Fruit fly (Drosophila melanogaster) whole organism, embryonic: Measurements from ENCODE around the gene ninaE.
A peak's percentile ranks its signal among the peaks of the same experiment; 100 is the strongest.

ENCODE experiments used
- B-H1 ChIP-seq: fragments of 200-800 bp; sonication (Bioruptor generic); IDR thresholded peaks from 3 replicates; pipeline ENCODE4 v1.3.6; 2022; ENCODE audit warnings: missing biosample characterization, missing genetic modification characterization
- CG1024 ChIP-seq: fragments of 200-800 bp; sonication (Bioruptor generic); IDR thresholded peaks from 2 replicates; pipeline ENCODE4 v1.3.6; 2022; ENCODE audit warnings: missing biosample characterization, missing genetic modification characterization
- CG13894 ChIP-seq: fragments of 200-800 bp; sonication (Bioruptor generic); optimal IDR thresholded peaks from 3 replicates; lab custom pipeline; 2018; ENCODE audit warnings: missing biosample characterization, mild to moderate bottlenecking, missing genetic modification characterization, moderate library complexity
- CG14965 ChIP-seq: fragments of 200-800 bp; sonication (Bioruptor generic); optimal IDR thresholded peaks from 2 replicates; lab custom pipeline; 2016; ENCODE audit warnings: missing biosample characterization, missing genetic modification characterization, borderline replicate concordance
- CG1603 ChIP-seq: fragments of 200-800 bp; sonication (Bioruptor generic); optimal IDR thresholded peaks from 2 replicates; lab custom pipeline; 2019; ENCODE audit warnings: missing biosample characterization, mild to moderate bottlenecking, missing genetic modification characterization, moderate library complexity
- CG17612 ChIP-seq: fragments of 200-800 bp; sonication (Bioruptor generic); IDR thresholded peaks from 2 replicates; pipeline ENCODE4 v1.3.6; 2022; ENCODE audit warnings: missing biosample characterization, missing genetic modification characterization
- CG17802 ChIP-seq: fragments of 200-800 bp; sonication (Bioruptor generic); optimal IDR thresholded peaks from 2 replicates; lab custom pipeline; 2018; ENCODE audit warnings: missing biosample characterization, mild to moderate bottlenecking, missing genetic modification characterization, moderate library complexity
- CG18476 ChIP-seq: fragments of 200-800 bp; sonication (Bioruptor generic); optimal IDR thresholded peaks from 2 replicates; lab custom pipeline; 2016; ENCODE audit warnings: missing biosample characterization, mild to moderate bottlenecking, missing genetic modification characterization
- CG18619 ChIP-seq: fragments of 200-800 bp; sonication (Bioruptor generic); optimal IDR thresholded peaks from 3 replicates; lab custom pipeline; 2017; ENCODE audit warnings: missing biosample characterization, mild to moderate bottlenecking, missing genetic modification characterization
- CG30403 ChIP-seq: fragments of 200-800 bp; sonication (Bioruptor generic); optimal IDR thresholded peaks from 3 replicates; lab custom pipeline; 2016; ENCODE audit warnings: missing biosample characterization, missing genetic modification characterization
- CG3838 ChIP-seq: fragments of 200-800 bp; sonication (Bioruptor generic); optimal IDR thresholded peaks from 3 replicates; lab custom pipeline; 2016; ENCODE audit warnings: missing biosample characterization, missing genetic modification characterization
- CG4617 ChIP-seq: fragments of 200-800 bp; sonication (Bioruptor generic); optimal IDR thresholded peaks from 3 replicates; lab custom pipeline; 2016; ENCODE audit warnings: missing biosample characterization, missing genetic modification characterization, borderline replicate concordance
- CG4820 ChIP-seq: fragments of 200-800 bp; sonication (Bioruptor generic); optimal IDR thresholded peaks from 3 replicates; lab custom pipeline; 2016; ENCODE audit warnings: missing biosample characterization, missing genetic modification characterization
- CG6765 ChIP-seq: fragments of 200-800 bp; sonication (Bioruptor generic); optimal IDR thresholded peaks from 3 replicates; lab custom pipeline; 2017; ENCODE audit warnings: missing biosample characterization, mild to moderate bottlenecking, missing genetic modification characterization
- CG9215 ChIP-seq: fragments of 200-800 bp; sonication (Bioruptor generic); IDR thresholded peaks from 2 replicates; pipeline ENCODE4 v1.3.6; 2022; ENCODE audit warnings: missing biosample characterization, missing genetic modification characterization
- CG9437 ChIP-seq: fragments of 200-800 bp; sonication (Bioruptor generic); optimal IDR thresholded peaks from 2 replicates; lab custom pipeline; 2018; ENCODE audit warnings: missing biosample characterization, mild to moderate bottlenecking, missing genetic modification characterization
- CG9932 ChIP-seq: fragments of 200-800 bp; sonication (Bioruptor generic); IDR thresholded peaks from 2 replicates; pipeline ENCODE4 v1.3.6; 2022; ENCODE audit warnings: missing biosample characterization, missing genetic modification characterization
- CoRest ChIP-seq: fragments of 200-800 bp; sonication (Bioruptor generic); optimal IDR thresholded peaks from 3 replicates; lab custom pipeline; 2018; ENCODE audit warnings: missing biosample characterization, mild to moderate bottlenecking, missing genetic modification characterization, moderate library complexity
- CrebB ChIP-seq: fragments of 200-800 bp; sonication (Bioruptor generic); optimal IDR thresholded peaks from 3 replicates; lab custom pipeline; 2018; ENCODE audit warnings: missing biosample characterization, mild to moderate bottlenecking, missing genetic modification characterization
- Dip3 ChIP-seq: fragments of 200-800 bp; sonication (Bioruptor generic); optimal IDR thresholded peaks from 3 replicates; lab custom pipeline; 2016; ENCODE audit warnings: missing biosample characterization, missing genetic modification characterization
- E2f2 ChIP-seq: fragments of 200-800 bp; sonication (Bioruptor generic); IDR thresholded peaks from 2 replicates; pipeline ENCODE4 v1.3.6; 2022; ENCODE audit warnings: missing biosample characterization, missing genetic modification characterization
- ERR ChIP-seq: fragments of 200-800 bp; sonication (Bioruptor generic); optimal IDR thresholded peaks from 2 replicates; lab custom pipeline; 2016; ENCODE audit warnings: missing biosample characterization, missing genetic modification characterization
- Hr3 ChIP-seq: fragments of 200-800 bp; sonication (Bioruptor generic); optimal IDR thresholded peaks from 3 replicates; lab custom pipeline; 2016; ENCODE audit warnings: missing biosample characterization, missing genetic modification characterization
- Hr39 ChIP-seq: fragments of >200 bp; optimal IDR thresholded peaks from 2 replicates; lab custom pipeline; 2017
- Hsf ChIP-seq: fragments of 200-800 bp; sonication (Bioruptor generic); optimal IDR thresholded peaks from 3 replicates; lab custom pipeline; 2016; ENCODE audit warnings: missing biosample characterization, missing genetic modification characterization
- Mad ChIP-seq: fragments of 200-800 bp; sonication (Bioruptor generic); optimal IDR thresholded peaks from 2 replicates; lab custom pipeline; 2016; ENCODE audit warnings: missing biosample characterization, missing genetic modification characterization
- NC2α ChIP-seq: fragments of 200-800 bp; sonication (Bioruptor generic); optimal IDR thresholded peaks from 2 replicates; lab custom pipeline; 2016; ENCODE audit warnings: missing biosample characterization, missing genetic modification characterization
- Nf-YA ChIP-seq: fragments of 200-800 bp; sonication (Bioruptor generic); IDR thresholded peaks from 2 replicates; pipeline ENCODE4 v1.3.6; 2022; ENCODE audit warnings: missing biosample characterization, missing genetic modification characterization
- Sry-β ChIP-seq: fragments of 200-800 bp; sonication (Bioruptor generic); optimal IDR thresholded peaks from 2 replicates; lab custom pipeline; 2018; ENCODE audit warnings: missing biosample characterization, mild to moderate bottlenecking, missing genetic modification characterization, moderate library complexity
- caup ChIP-seq: fragments of 200-800 bp; sonication (Bioruptor generic); optimal IDR thresholded peaks from 3 replicates; lab custom pipeline; 2017; ENCODE audit warnings: missing biosample characterization, mild to moderate bottlenecking, missing genetic modification characterization, moderate library complexity; ENCODE audit not compliant: severe bottlenecking
- chn ChIP-seq: fragments of 200-800 bp; sonication (Bioruptor generic); optimal IDR thresholded peaks from 2 replicates; lab custom pipeline; 2016; ENCODE audit warnings: missing biosample characterization, missing genetic modification characterization
- ci ChIP-seq: fragments of 200-800 bp; sonication (Bioruptor generic); IDR thresholded peaks from 3 replicates; pipeline ENCODE4 v1.3.6; 2022; ENCODE audit warnings: missing biosample characterization, missing genetic modification characterization
- da ChIP-seq: fragments of 200-800 bp; sonication (Bioruptor generic); optimal IDR thresholded peaks from 2 replicates; lab custom pipeline; 2016; ENCODE audit warnings: missing biosample characterization, missing genetic modification characterization
- dan ChIP-seq: fragments of 200-800 bp; sonication (Bioruptor generic); IDR thresholded peaks from 2 replicates; pipeline ENCODE4 v1.3.6; 2022; ENCODE audit warnings: missing biosample characterization, missing genetic modification characterization
- danr ChIP-seq: fragments of 200-800 bp; sonication (Bioruptor generic); IDR thresholded peaks from 2 replicates; pipeline ENCODE4 v1.3.6; 2022; ENCODE audit warnings: missing biosample characterization, missing genetic modification characterization
- eyg ChIP-seq: fragments of 200-800 bp; sonication (Bioruptor generic); optimal IDR thresholded peaks from 3 replicates; lab custom pipeline; 2016; ENCODE audit warnings: missing biosample characterization, missing genetic modification characterization
- fd96Cb ChIP-seq: fragments of 200-800 bp; sonication (Bioruptor generic); optimal IDR thresholded peaks from 2 replicates; lab custom pipeline; 2018; ENCODE audit warnings: missing biosample characterization, mild to moderate bottlenecking, missing genetic modification characterization, moderate library complexity
- gsb ChIP-seq: fragments of 200-800 bp; sonication (Bioruptor generic); IDR thresholded peaks from 2 replicates; pipeline ENCODE4 v1.3.6; 2022; ENCODE audit warnings: missing biosample characterization, missing genetic modification characterization
- gsb-n ChIP-seq: fragments of 200-800 bp; sonication (Bioruptor generic); optimal IDR thresholded peaks from 3 replicates; lab custom pipeline; 2018; ENCODE audit warnings: missing biosample characterization, mild to moderate bottlenecking, missing genetic modification characterization
- ind ChIP-seq: fragments of 200-800 bp; sonication (Bioruptor generic); optimal IDR thresholded peaks from 3 replicates; lab custom pipeline; 2016; ENCODE audit warnings: missing biosample characterization, missing genetic modification characterization
- insv ChIP-seq, 2 experiments: fragments of 200-800 bp; sonication (Bioruptor generic); optimal IDR thresholded peaks; 3 replicates each; lab custom pipeline; 2016 to 2018; ENCODE audit warnings: missing biosample characterization in 2 of 2, missing genetic modification characterization in 2 of 2
- kay ChIP-seq: fragments of 200-800 bp; sonication (Bioruptor generic); optimal IDR thresholded peaks from 2 replicates; lab custom pipeline; 2016; ENCODE audit warnings: missing biosample characterization, missing genetic modification characterization
- nerfin-1 ChIP-seq: fragments of 200-800 bp; sonication (Bioruptor generic); optimal IDR thresholded peaks from 3 replicates; lab custom pipeline; 2019; ENCODE audit warnings: missing biosample characterization, mild to moderate bottlenecking, missing genetic modification characterization, moderate library complexity
- pum ChIP-seq: fragments of 200-800 bp; sonication (Bioruptor generic); optimal IDR thresholded peaks from 2 replicates; lab custom pipeline; 2016; ENCODE audit warnings: missing biosample characterization, missing genetic modification characterization
- ranshi ChIP-seq: fragments of 200-800 bp; sonication (Bioruptor generic); IDR thresholded peaks from 2 replicates; pipeline ENCODE4 v1.3.6; 2022; ENCODE audit warnings: missing biosample characterization, missing genetic modification characterization
- row ChIP-seq: fragments of 200-800 bp; sonication (Bioruptor generic); IDR thresholded peaks from 3 replicates; pipeline ENCODE4 v1.3.6; 2022; ENCODE audit warnings: missing biosample characterization, missing genetic modification characterization
- sd ChIP-seq: fragments of 200-800 bp; sonication (Bioruptor generic); optimal IDR thresholded peaks from 3 replicates; lab custom pipeline; 2018; ENCODE audit warnings: missing biosample characterization, mild to moderate bottlenecking, missing genetic modification characterization, moderate library complexity
- shn ChIP-seq: fragments of 200-800 bp; sonication (Bioruptor generic); optimal IDR thresholded peaks from 3 replicates; lab custom pipeline; 2016; ENCODE audit warnings: missing biosample characterization, missing genetic modification characterization
- sisA ChIP-seq: fragments of 200-800 bp; sonication (Bioruptor generic); IDR thresholded peaks from 2 replicates; pipeline ENCODE4 v1.3.6; 2022; ENCODE audit warnings: missing biosample characterization, missing genetic modification characterization
- so ChIP-seq: fragments of 200-800 bp; sonication (Bioruptor generic); IDR thresholded peaks from 3 replicates; pipeline ENCODE4 v1.3.6; 2022; ENCODE audit warnings: missing biosample characterization, missing genetic modification characterization

ninaE gene

dm6 chr3R:19860996-19861719 lies 26.8 kb downstream of the ninaE start, which contains the start of the genes Ire1 and Mrm2 (continued):
- TF ChIP-seq CG14965 (GFP tag; lab: Kevin White, UChicago) (no peak), da (GFP tag; lab: Kevin White, UChicago) (peak; percentile 70), CG6765 (GFP tag; lab: Kevin White, UChicago) (no peak), eyg (GFP tag; lab: Kevin White, UChicago) (peak; percentile 81), CG1024 (GFP tag; lab: Robert Waterston, UW) (peak; percentile 91), CG18619 (GFP tag; lab: Kevin White, UChicago) (peak; percentile 64), gsb (GFP tag; lab: Robert Waterston, UW) (peak; percentile 64; the same call in 1 of the 2 replicates), nerfin-1 (tag; lab: Kevin White, UChicago) (peak; percentile 59), CG9215 (GFP tag; lab: Robert Waterston, UW) (peak; percentile 78), Mad (GFP tag; lab: Kevin White, UChicago) (peak; percentile 76), ind (GFP tag; lab: Kevin White, UChicago) (peak; percentile 83), caup (peak; percentile 68), Dip3 (GFP tag; lab: Kevin White, UChicago) (peak; percentile 88), CoRest (tag; lab: Kevin White, UChicago) (peak; percentile 87), CG3838 (GFP tag; lab: Kevin White, UChicago) (no peak), Hr39 (lab: Kevin White, UChicago) (no peak), CG17802 (peak; percentile 94), Sry-β (peak; percentile 54), ERR (peak; percentile 73), dan (GFP tag; lab: Robert Waterston, UW) (0 out of 2 replicates have a peak, but pooled peaks have one; percentile 30), danr (peak; percentile 46; the same call in 1 of the 2 replicates), CG4617 (peak; percentile 94), CG30403 (GFP tag; lab: Kevin White, UChicago) (peak; percentile 89), CrebB (peak; percentile 55), row (GFP tag; lab: Robert Waterston, UW) (peak; percentile 96), ci (GFP tag; lab: Robert Waterston, UW) (no peak), so (GFP tag; lab: Robert Waterston, UW) (no peak), CG9437 (GFP tag; lab: Kevin White, UChicago) (peak; percentile 61), kay (GFP tag; lab: Kevin White, UChicago) (peak; percentile 60), E2f2 (GFP tag; lab: Robert Waterston, UW) (peak; percentile 52), gsb-n (tag; lab: Kevin White, UChicago) (peak; percentile 78), Hsf (GFP tag; lab: Kevin White, UChicago) (peak; percentile 90), CG18476 (GFP tag; lab: Kevin White, UChicago) (peak; percentile 62), B-H1 (GFP tag; lab: Robert Waterston, UW) (0 out of 3 replicates have a peak, but pooled peaks have one; percentile 38), shn (GFP tag; lab: Kevin White, UChicago) (peak; percentile 95), fd96Cb (tag; lab: Kevin White, UChicago) (peak; percentile 74), CG4820 (GFP tag; lab: Kevin White, UChicago) (peak; percentile 83), pum (GFP tag; lab: Kevin White, UChicago) (peak; percentile 91), Nf-YA (GFP tag; lab: Robert Waterston, UW) (peak; percentile 51; the same call in 1 of the 2 replicates), insv (GFP tag; optimal IDR thresholded peaks at IDR 0.05; lab: Kevin White, UChicago) (peak in 1 of 2 experiments; percentile 68), Hr3 (GFP tag; lab: Kevin White, UChicago) (peak; percentile 87), chn (GFP tag; lab: Kevin White, UChicago) (peak; percentile 81), sd (tag; lab: Kevin White, UChicago) (peak; percentile 62), CG17612 (GFP tag; lab: Robert Waterston, UW) (peak; percentile 71), NC2α (GFP tag; lab: Kevin White, UChicago) (peak; percentile 64), CG1603 (peak; percentile 94), ranshi (GFP tag; lab: Robert Waterston, UW) (peak; percentile 77; the same call in 1 of the 2 replicates), sisA (GFP tag; lab: Robert Waterston, UW) (peak; percentile 85), CG9932 (GFP tag; lab: Robert Waterston, UW) (peak; percentile 93), CG13894 (peak; percentile 69)
